Fruit fly (Drosophila melanogaster) whole organism, embryonic: ENCODE results near the gene CG7702.
A peak's percentile ranks its signal among the peaks of the same experiment; 100 is the strongest.

ENCODE experiments used
- Ada2b ChIP-seq: fragments of 200-800 bp; sonication (Bioruptor generic); IDR thresholded peaks from 2 replicates; pipeline ENCODE4 v1.3.6; 2022; ENCODE audit warnings: missing biosample characterization, missing genetic modification characterization
- Atf3 ChIP-seq: fragments of 200-800 bp; sonication (Bioruptor generic); optimal IDR thresholded peaks from 3 replicates; lab custom pipeline; 2016; ENCODE audit warnings: missing biosample characterization, missing genetic modification characterization
- Awh ChIP-seq: fragments of 200-800 bp; sonication (Bioruptor generic); IDR thresholded peaks from 2 replicates; pipeline ENCODE4, ENCODE4 v1.3.6; 2022; ENCODE audit warnings: missing biosample characterization, missing genetic modification characterization
- BEAF-32 ChIP-seq: fragments of 200-800 bp; sonication (Bioruptor generic); optimal IDR thresholded peaks from 3 replicates; lab custom pipeline; 2017; ENCODE audit warnings: missing biosample characterization, missing genetic modification characterization, mild to moderate bottlenecking, moderate library complexity, missing genetic modification reagents
- Bteb2 ChIP-seq: fragments of 200-800 bp; sonication (Bioruptor generic); optimal IDR thresholded peaks from 2 replicates; lab custom pipeline; 2016; ENCODE audit warnings: missing biosample characterization, missing genetic modification characterization
- CG10209 ChIP-seq: fragments of 200-800 bp; sonication (Bioruptor generic); optimal IDR thresholded peaks from 3 replicates; lab custom pipeline; 2017; ENCODE audit warnings: missing biosample characterization, mild to moderate bottlenecking, missing genetic modification characterization, missing genetic modification reagents
- CG10321 ChIP-seq: fragments of 200-800 bp; sonication (Bioruptor generic); IDR thresholded peaks from 2 replicates; pipeline ENCODE4 v1.3.6; 2022; ENCODE audit warnings: missing biosample characterization, missing genetic modification characterization
- CG10959 ChIP-seq: fragments of 200-800 bp; sonication (Bioruptor generic); IDR thresholded peaks from 2 replicates; pipeline ENCODE4 v1.3.6; 2022; ENCODE audit warnings: missing biosample characterization, missing genetic modification characterization
- CG12155 ChIP-seq: fragments of 200-800 bp; sonication (Bioruptor generic); optimal IDR thresholded peaks from 3 replicates; lab custom pipeline; 2016; ENCODE audit warnings: missing biosample characterization, missing genetic modification characterization
- CG12236 ChIP-seq: fragments of 200-800 bp; sonication (Bioruptor generic); optimal IDR thresholded peaks from 2 replicates; lab custom pipeline; 2016; ENCODE audit warnings: missing biosample characterization, missing genetic modification characterization
- CG12744 ChIP-seq: fragments of 200-800 bp; sonication (Bioruptor generic); optimal IDR thresholded peaks from 2 replicates; lab custom pipeline; 2016; ENCODE audit warnings: missing biosample characterization, missing genetic modification characterization
- CG13287 ChIP-seq: fragments of 200-800 bp; sonication (Bioruptor generic); IDR thresholded peaks from 2 replicates; pipeline ENCODE4 v1.3.6; 2022; ENCODE audit warnings: missing biosample characterization, missing genetic modification characterization; ENCODE audit not compliant: partially characterized antibody
- CG1602 ChIP-seq: fragments of 200-800 bp; sonication (Bioruptor generic); optimal IDR thresholded peaks from 3 replicates; lab custom pipeline; 2016; ENCODE audit warnings: missing biosample characterization, missing genetic modification characterization
- CG17802 ChIP-seq: fragments of 200-800 bp; sonication (Bioruptor generic); optimal IDR thresholded peaks from 2 replicates; lab custom pipeline; 2018; ENCODE audit warnings: missing biosample characterization, mild to moderate bottlenecking, missing genetic modification characterization, moderate library complexity
- CG1792 ChIP-seq: fragments of 200-800 bp; sonication (Bioruptor generic); optimal IDR thresholded peaks from 2 replicates; lab custom pipeline; 2016; ENCODE audit warnings: missing biosample characterization, missing genetic modification characterization
- CG18011 ChIP-seq: fragments of 200-800 bp; sonication (Bioruptor generic); optimal IDR thresholded peaks from 2 replicates; lab custom pipeline; 2017; ENCODE audit warnings: missing biosample characterization, missing genetic modification characterization, mild to moderate bottlenecking, moderate library complexity, missing genotype
- CG2116 ChIP-seq: fragments of 200-800 bp; sonication (Bioruptor generic); optimal IDR thresholded peaks from 3 replicates; lab custom pipeline; 2018; ENCODE audit warnings: missing biosample characterization, mild to moderate bottlenecking, missing genetic modification characterization
- CG2712 ChIP-seq: fragments of 200-800 bp; optimal IDR thresholded peaks from 3 replicates; lab custom pipeline; 2019; ENCODE audit warnings: missing biosample characterization, mild to moderate bottlenecking, missing genetic modification characterization, moderate library complexity
- CG2875 ChIP-seq: fragments of 200-800 bp; sonication (Bioruptor generic); optimal IDR thresholded peaks from 2 replicates; lab custom pipeline; 2017; ENCODE audit warnings: missing biosample characterization, mild to moderate bottlenecking, missing genetic modification characterization, missing genetic modification reagents
- CG3281 ChIP-seq: fragments of 200-800 bp; sonication (Bioruptor generic); optimal IDR thresholded peaks from 3 replicates; lab custom pipeline; 2017; ENCODE audit warnings: missing biosample characterization, mild to moderate bottlenecking, missing genetic modification characterization
- CG3838 ChIP-seq: fragments of 200-800 bp; sonication (Bioruptor generic); optimal IDR thresholded peaks from 3 replicates; lab custom pipeline; 2016; ENCODE audit warnings: missing biosample characterization, missing genetic modification characterization
- CG4328 ChIP-seq: fragments of 200-800 bp; sonication (Bioruptor generic); optimal IDR thresholded peaks from 3 replicates; lab custom pipeline; 2017; ENCODE audit warnings: missing biosample characterization, missing genetic modification reagents, missing genetic modification characterization
- CG6791 ChIP-seq: fragments of 200-800 bp; sonication (Bioruptor generic); IDR thresholded peaks from 3 replicates; pipeline ENCODE4 v1.3.6; 2022; ENCODE audit warnings: missing biosample characterization, missing genetic modification characterization; ENCODE audit not compliant: partially characterized antibody
- CG7786 ChIP-seq: fragments of 200-800 bp; sonication (Bioruptor generic); optimal IDR thresholded peaks from 2 replicates; lab custom pipeline; 2016; ENCODE audit warnings: missing biosample characterization, missing genetic modification characterization
- CG7839 ChIP-seq: fragments of 200-800 bp; sonication (Bioruptor generic); optimal IDR thresholded peaks from 3 replicates; lab custom pipeline; 2018; ENCODE audit warnings: missing biosample characterization, mild to moderate bottlenecking, missing genetic modification characterization, moderate library complexity
- Dad ChIP-seq: fragments of 200-800 bp; sonication (Bioruptor generic); optimal IDR thresholded peaks from 3 replicates; lab custom pipeline; 2016; ENCODE audit warnings: missing biosample characterization, missing genetic modification characterization
- Dll ChIP-seq: fragments of 200-800 bp; sonication (Bioruptor generic); IDR thresholded peaks from 4 replicates; pipeline ENCODE4 v1.3.6; 2022; ENCODE audit warnings: missing biosample characterization, missing genetic modification characterization; ENCODE audit not compliant: partially characterized antibody
- Dref ChIP-seq: fragments of 200-800 bp; sonication (Bioruptor generic); IDR thresholded peaks from 2 replicates; pipeline ENCODE4 v1.3.6; 2022; ENCODE audit warnings: missing biosample characterization, missing genetic modification characterization
- Drgx ChIP-seq: fragments of 200-800 bp; sonication (Bioruptor generic); IDR thresholded peaks from 2 replicates; pipeline ENCODE4 v1.3.6; 2022; ENCODE audit warnings: missing biosample characterization, missing genetic modification characterization
- E2f2 ChIP-seq: fragments of 200-800 bp; sonication (Bioruptor generic); IDR thresholded peaks from 2 replicates; pipeline ENCODE4 v1.3.6; 2022; ENCODE audit warnings: missing biosample characterization, missing genetic modification characterization
- ERR ChIP-seq: fragments of 200-800 bp; sonication (Bioruptor generic); optimal IDR thresholded peaks from 2 replicates; lab custom pipeline; 2016; ENCODE audit warnings: missing biosample characterization, missing genetic modification characterization
- HLHmδ ChIP-seq: fragments of 200-800 bp; sonication (Bioruptor generic); optimal IDR thresholded peaks from 2 replicates; lab custom pipeline; 2018; ENCODE audit warnings: missing biosample characterization, mild to moderate bottlenecking, missing genetic modification characterization, moderate library complexity
- MBD-R2 ChIP-seq: fragments of 200-800 bp; sonication (Bioruptor generic); IDR thresholded peaks from 2 replicates; pipeline ENCODE4 v1.3.6; 2022; ENCODE audit warnings: missing biosample characterization, missing genetic modification characterization
- MESR4 ChIP-seq: fragments of 200-800 bp; sonication (Bioruptor generic); optimal IDR thresholded peaks from 2 replicates; lab custom pipeline; 2018; ENCODE audit warnings: missing biosample characterization, mild to moderate bottlenecking, missing genetic modification characterization, moderate library complexity
- NC2α ChIP-seq: fragments of 200-800 bp; sonication (Bioruptor generic); optimal IDR thresholded peaks from 2 replicates; lab custom pipeline; 2016; ENCODE audit warnings: missing biosample characterization, missing genetic modification characterization
- Nf-YA ChIP-seq: fragments of 200-800 bp; sonication (Bioruptor generic); IDR thresholded peaks from 2 replicates; pipeline ENCODE4 v1.3.6; 2022; ENCODE audit warnings: missing biosample characterization, missing genetic modification characterization
- Optix ChIP-seq: fragments of 200-800 bp; sonication (Bioruptor generic); IDR thresholded peaks from 3 replicates; pipeline ENCODE4 v1.3.6; 2022; ENCODE audit warnings: missing biosample characterization, missing genetic modification characterization
- Rx ChIP-seq: fragments of 200-800 bp; sonication (Bioruptor generic); IDR thresholded peaks from 2 replicates; pipeline ENCODE4 v1.3.6; 2022; ENCODE audit warnings: missing biosample characterization, missing genetic modification characterization
- ab ChIP-seq: fragments of 200-800 bp; sonication (Bioruptor generic); optimal IDR thresholded peaks from 2 replicates; lab custom pipeline; 2016; ENCODE audit warnings: missing biosample characterization, missing genetic modification characterization
- ac ChIP-seq: fragments of 200-800 bp; sonication (Bioruptor generic); optimal IDR thresholded peaks from 3 replicates; lab custom pipeline; 2017; ENCODE audit warnings: missing biosample characterization, mild to moderate bottlenecking, missing genetic modification characterization
- bsh ChIP-seq, 2 experiments: fragments of 200-800 bp; sonication (Bioruptor generic); optimal IDR thresholded peaks; 2 replicates each; lab custom pipeline; 2017 to 2018; ENCODE audit warnings: mild to moderate bottlenecking in 2 of 2, missing biosample characterization in 2 of 2, missing genetic modification characterization in 2 of 2, moderate library complexity in 1 of 2
- cas ChIP-seq: fragments of 200-800 bp; sonication (Bioruptor generic); IDR thresholded peaks from 2 replicates; pipeline ENCODE4 v1.3.6; 2022; ENCODE audit warnings: missing biosample characterization, missing genetic modification characterization
- crol ChIP-seq: fragments of 200-800 bp; sonication (Bioruptor generic); IDR thresholded peaks from 2 replicates; pipeline ENCODE4 v1.3.6; 2022; ENCODE audit warnings: missing biosample characterization, missing genetic modification characterization
- cwo ChIP-seq: fragments of 200-800 bp; sonication (Bioruptor generic); optimal IDR thresholded peaks from 3 replicates; lab custom pipeline; 2017; ENCODE audit warnings: missing biosample characterization, missing genetic modification characterization, mild to moderate bottlenecking, moderate library complexity, missing genetic modification reagents
- eve ChIP-seq, 2 experiments: fragments of >200 bp; optimal IDR thresholded peaks; 2 replicates each; lab custom pipeline; 2017; ENCODE audit warnings: missing biosample characterization in 2 of 2, missing genetic modification characterization in 2 of 2
- eyg ChIP-seq: fragments of 200-800 bp; sonication (Bioruptor generic); optimal IDR thresholded peaks from 3 replicates; lab custom pipeline; 2016; ENCODE audit warnings: missing biosample characterization, missing genetic modification characterization
- gro ChIP-seq: fragments of 200-800 bp; sonication (Bioruptor generic); optimal IDR thresholded peaks from 2 replicates; lab custom pipeline; 2016; ENCODE audit warnings: missing biosample characterization, missing genetic modification characterization
- salm ChIP-seq: fragments of 200-800 bp; sonication (Bioruptor generic); optimal IDR thresholded peaks from 2 replicates; lab custom pipeline; 2018; ENCODE audit warnings: missing biosample characterization, mild to moderate bottlenecking, missing genetic modification characterization
- trh ChIP-seq: fragments of 200-800 bp; sonication (Bioruptor generic); optimal IDR thresholded peaks from 2 replicates; lab custom pipeline; 2016; ENCODE audit warnings: missing biosample characterization, missing genetic modification characterization
- twi ChIP-seq: fragments of 200-800 bp; optimal IDR thresholded peaks from 2 replicates; lab custom pipeline; 2019; ENCODE audit warnings: missing biosample characterization, mild to moderate bottlenecking, missing genetic modification characterization, moderate library complexity
- vfl ChIP-seq: fragments of 200-800 bp; sonication (Bioruptor generic); optimal IDR thresholded peaks from 2 replicates; lab custom pipeline; 2016; ENCODE audit warnings: missing biosample characterization, missing genetic modification characterization

CG7702 gene

dm6 chr3R:18667659-18668248, 1.4 kb upstream of the CG7702 start, which contains the start of gene CG31229 (continued):
- no peak for TF ChIP-seq twi (tag; lab: Kevin White, UChicago)
- no peak for TF ChIP-seq cas (GFP tag; lab: Robert Waterston, UW)
- TF ChIP-seq Bteb2 (GFP tag; lab: Kevin White, UChicago) = no peak
- no peak for TF ChIP-seq CG1792 (GFP tag; lab: Kevin White, UChicago)
- TF ChIP-seq ERR (GFP tag; lab: Kevin White, UChicago) = no peak
- TF ChIP-seq CG3838 (GFP tag; lab: Kevin White, UChicago) = no peak
- TF ChIP-seq eve (GFP tag; optimal IDR thresholded peaks at IDR 0.05; lab: Kevin White, UChicago) = no peak
- no peak for TF ChIP-seq Ada2b
- TF ChIP-seq CG10321 = no peak
- TF ChIP-seq CG10959 (GFP tag; lab: Robert Waterston, UW) = no peak
- TF ChIP-seq bsh (GFP tag; optimal IDR thresholded peaks at IDR 0.05; lab: Kevin White, UChicago) = peak in 1 of 2 experiments; percentile 15
- TF ChIP-seq Dll = peak; percentile 66; the same call in 3 of the 4 replicates
- TF ChIP-seq crol = no peak
- no peak for TF ChIP-seq CG10209
- no peak for TF ChIP-seq Drgx
- peak; percentile 90 for TF ChIP-seq MBD-R2 (GFP tag; lab: Robert Waterston, UW)
- peak; percentile 53 for TF ChIP-seq MESR4 (GFP tag; lab: Kevin White, UChicago)
- no peak for TF ChIP-seq CG7839 (tag; lab: Kevin White, UChicago)
- TF ChIP-seq CG4328 = no peak
- peak; percentile 90 for TF ChIP-seq CG12155
- peak; percentile 77 for TF ChIP-seq CG13287 (GFP tag; lab: Robert Waterston, UW)
- no peak for TF ChIP-seq CG2712 (tag; lab: Kevin White, UChicago)
- no peak for TF ChIP-seq trh (GFP tag; lab: Kevin White, UChicago)
- TF ChIP-seq Nf-YA (GFP tag; lab: Robert Waterston, UW) = no peak
- peak; percentile 86 for TF ChIP-seq Dref (GFP tag; lab: Robert Waterston, UW)
- no peak for TF ChIP-seq HLHmδ (GFP tag; lab: Kevin White, UChicago)
- TF ChIP-seq CG17802 (tag; lab: Kevin White, UChicago) = no peak
- TF ChIP-seq BEAF-32 (GFP tag; lab: Kevin White, UChicago) = peak; percentile 57
- TF ChIP-seq CG12236 = no peak
- no peak for TF ChIP-seq CG3281 (GFP tag; lab: Kevin White, UChicago)
- TF ChIP-seq CG2116 (GFP tag; lab: Kevin White, UChicago) = peak; percentile 62
- TF ChIP-seq Awh (GFP tag; lab: Robert Waterston, UW) = no peak
- TF ChIP-seq E2f2 (GFP tag; lab: Robert Waterston, UW) = peak; percentile 94
- no peak for TF ChIP-seq Rx (GFP tag; lab: Robert Waterston, UW)
- no peak for TF ChIP-seq ac (GFP tag; lab: Kevin White, UChicago)
- no peak for TF ChIP-seq cwo (GFP tag; lab: Kevin White, UChicago)
- TF ChIP-seq salm (tag; lab: Kevin White, UChicago) = no peak
- TF ChIP-seq CG12744 = no peak
- no peak for TF ChIP-seq gro
- TF ChIP-seq CG18011 (GFP tag; lab: Kevin White, UChicago) = no peak
- TF ChIP-seq CG2875 (GFP tag; lab: Kevin White, UChicago) = no peak
- TF ChIP-seq NC2α (GFP tag; lab: Kevin White, UChicago) = no peak
- no peak for TF ChIP-seq Atf3 (GFP tag; lab: Kevin White, UChicago)
- peak; percentile 56; the same call in 1 of the 3 replicates for TF ChIP-seq CG6791 (GFP tag; lab: Robert Waterston, UW)
- no peak for TF ChIP-seq eyg (GFP tag; lab: Kevin White, UChicago)
- no peak for TF ChIP-seq CG1602 (GFP tag; lab: Kevin White, UChicago)
- no peak for TF ChIP-seq vfl (GFP tag; lab: Kevin White, UChicago)
- no peak for TF ChIP-seq CG7786 (GFP tag; lab: Kevin White, UChicago)
- TF ChIP-seq ab (GFP tag; lab: Kevin White, UChicago) = no peak
- no peak for TF ChIP-seq Optix (GFP tag; lab: Robert Waterston, UW)
- no peak for TF ChIP-seq Dad (GFP tag; lab: Kevin White, UChicago)
